Worm (Caenorhabditis elegans) whole organism, late embryonic: ENCODE measurements around the gene bus-1.

ENCODE experiments used
- che-1 ChIP-seq: sonication (generic microtip); optimal IDR thresholded peaks from 2 replicates; lab custom pipeline; 2016; ENCODE audit warnings: mild to moderate bottlenecking, missing genetic modification characterization, missing compliant biosample characterization
- hlh-8 ChIP-seq: sonication (generic microtip); optimal IDR thresholded peaks from 2 replicates; lab custom pipeline; 2016; ENCODE audit warnings: missing genotype, missing genetic modification characterization, missing compliant biosample characterization
- nfya-1 ChIP-seq: sonication (generic microtip); optimal IDR thresholded peaks from 2 replicates; lab custom pipeline; 2017; ENCODE audit warnings: missing genetic modification characterization, mild to moderate bottlenecking, missing compliant biosample characterization, antibody characterized with exemption, moderate library complexity
- pha-4 ChIP-seq: fragments of 150-350 bp; optimal IDR thresholded peaks from 2 replicates; lab custom pipeline; 2018; ENCODE audit warnings: missing biosample characterization, missing genetic modification reagents, missing genetic modification characterization
- rnt-1 ChIP-seq: sonication (generic microtip); optimal IDR thresholded peaks from 2 replicates; lab custom pipeline; 2016; ENCODE audit warnings: missing genetic modification characterization, missing compliant biosample characterization

DNA sequence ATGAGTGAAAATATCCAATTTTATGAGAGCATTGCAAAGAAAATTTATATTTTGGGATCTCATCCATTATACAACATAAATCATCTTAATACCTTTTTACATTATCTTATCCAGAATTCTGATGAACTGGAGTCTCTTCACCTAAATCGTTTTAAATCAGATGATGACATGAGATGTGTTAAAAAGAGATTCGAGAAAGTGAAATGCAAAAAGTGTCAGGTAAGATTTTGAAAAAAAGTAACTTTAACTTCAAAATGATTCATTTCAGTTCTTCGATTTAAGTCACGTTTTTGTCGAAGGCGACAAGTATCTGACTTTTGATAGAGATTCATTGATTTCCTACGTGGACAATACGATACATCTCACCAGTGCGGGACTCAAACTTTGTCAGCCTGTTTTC lies 5.7 kb downstream of the bus-1 start:
- TF ChIP-seq rnt-1 (tag; lab: Kevin White, UChicago), result no peak
- no peak for TF ChIP-seq hlh-8 (tag; lab: Kevin White, UChicago)
- no peak for TF ChIP-seq pha-4 (tag; lab: Kevin White, UChicago)
- no peak for TF ChIP-seq che-1 (tag; lab: Kevin White, UChicago)
- TF ChIP-seq nfya-1 (tag; lab: Kevin White, UChicago), result no peak
